Fruit fly (Drosophila melanogaster) whole organism, pupa: Measurements from ENCODE around the gene CG4438.
A peak's percentile ranks its signal among the peaks of the same experiment; 100 is the strongest.

Experiments
- CG10348 ChIP-seq: fragments of 200-800 bp; sonication (Bioruptor generic); IDR thresholded peaks from 2 replicates; pipeline ENCODE4 v1.3.6; 2022; ENCODE audit warnings: missing biosample characterization, missing genetic modification characterization
- CG12605 ChIP-seq: fragments of 200-800 bp; sonication (Bioruptor generic); IDR thresholded peaks from 2 replicates; pipeline ENCODE4 v1.3.6; 2022; ENCODE audit warnings: missing biosample characterization, missing genetic modification characterization
- CG13204 ChIP-seq: fragments of 200-800 bp; sonication (Bioruptor generic); optimal IDR thresholded peaks from 2 replicates; lab custom pipeline; 2018; ENCODE audit warnings: missing biosample characterization, mild to moderate bottlenecking, missing genetic modification characterization, moderate library complexity
- CG14655 ChIP-seq: fragments of 200-800 bp; sonication (Bioruptor generic); optimal IDR thresholded peaks from 3 replicates; lab custom pipeline; 2017; ENCODE audit warnings: mild to moderate bottlenecking, missing biosample characterization, missing genetic modification reagents, missing genetic modification characterization
- CG8301 ChIP-seq: fragments of 200-800 bp; sonication (Bioruptor generic); optimal IDR thresholded peaks from 2 replicates; lab custom pipeline; 2018; ENCODE audit warnings: missing biosample characterization, mild to moderate bottlenecking, missing genetic modification characterization
- CG9948 ChIP-seq: fragments of 200-800 bp; sonication (Bioruptor generic); optimal IDR thresholded peaks from 2 replicates; lab custom pipeline; 2018; ENCODE audit warnings: missing biosample characterization, mild to moderate bottlenecking, missing genetic modification characterization, moderate library complexity
- EcR ChIP-seq: fragments of 200-800 bp; sonication (Bioruptor generic); optimal IDR thresholded peaks from 3 replicates; lab custom pipeline; 2019; ENCODE audit warnings: missing biosample characterization, missing genetic modification characterization, mild to moderate bottlenecking, moderate library complexity, missing genetic modification reagents
- Ets98B ChIP-seq: fragments of 200-800 bp; sonication (Bioruptor generic); IDR thresholded peaks from 2 replicates; pipeline ENCODE4 v1.3.6; 2022; ENCODE audit warnings: missing biosample characterization, missing genetic modification characterization
- Pif1B ChIP-seq: fragments of 200-800 bp; sonication (Bioruptor generic); optimal IDR thresholded peaks from 3 replicates; lab custom pipeline; 2016; ENCODE audit warnings: missing biosample characterization, missing genetic modification characterization
- Snoo ChIP-seq: fragments of 200-800 bp; sonication (Bioruptor generic); optimal IDR thresholded peaks from 3 replicates; lab custom pipeline; 2017; ENCODE audit warnings: missing biosample characterization, mild to moderate bottlenecking, missing genetic modification characterization, inconsistent platforms
- fd96Ca ChIP-seq: fragments of 200-800 bp; sonication (Bioruptor generic); IDR thresholded peaks from 3 replicates; pipeline ENCODE4 v1.3.6; 2022; ENCODE audit warnings: missing biosample characterization, missing genetic modification characterization
- gl ChIP-seq: fragments of 200-800 bp; sonication (Bioruptor generic); optimal IDR thresholded peaks from 2 replicates; lab custom pipeline; 2018; ENCODE audit warnings: missing biosample characterization, mild to moderate bottlenecking, missing genetic modification characterization
- rn ChIP-seq: fragments of 200-800 bp; sonication (Bioruptor generic); IDR thresholded peaks from 2 replicates; pipeline ENCODE4 v1.3.6; 2022; ENCODE audit warnings: missing biosample characterization, missing genetic modification characterization

DNA sequence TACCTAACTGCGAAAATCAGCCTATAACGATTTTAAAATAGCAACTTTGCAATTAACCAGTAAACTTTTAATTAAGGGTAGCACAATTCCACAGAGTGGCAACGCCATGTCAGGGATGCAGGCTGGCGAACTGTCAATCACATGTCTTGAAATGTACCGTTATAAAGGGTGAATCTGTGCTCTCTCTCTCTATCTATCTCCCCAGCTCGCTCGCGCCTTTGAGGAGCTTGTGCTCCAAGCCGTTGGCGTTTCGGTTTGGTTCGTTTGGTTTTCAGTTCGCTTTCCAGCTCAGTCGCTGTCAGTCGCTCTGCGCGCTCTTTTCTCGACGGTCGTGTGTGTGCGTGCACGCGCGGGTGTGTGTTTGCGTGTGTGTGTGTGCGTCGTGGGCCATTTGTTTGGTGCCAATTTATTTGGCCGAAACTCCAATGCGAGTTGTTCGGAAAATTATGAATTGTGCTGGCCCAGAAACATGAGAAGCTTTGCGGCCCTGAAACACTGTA lies 39.5 kb upstream of the CG4438 start, which contains the start of gene numb:
- no peak for TF ChIP-seq gl (tag; lab: Kevin White, UChicago)
- no peak for TF ChIP-seq Pif1B (GFP tag; lab: Kevin White, UChicago)
- no peak for TF ChIP-seq CG12605 (GFP tag; lab: Robert Waterston, UW)
- TF ChIP-seq Snoo: no peak
- no peak for TF ChIP-seq fd96Ca (GFP tag; lab: Robert Waterston, UW)
- no peak for TF ChIP-seq rn (GFP tag; lab: Robert Waterston, UW)
- TF ChIP-seq CG9948 (tag; lab: Kevin White, UChicago): no peak
- TF ChIP-seq CG10348 (GFP tag; lab: Robert Waterston, UW): no peak
- TF ChIP-seq EcR (GFP tag; lab: Kevin White, UChicago): no peak
- TF ChIP-seq Ets98B (GFP tag; lab: Robert Waterston, UW): peak; percentile 45; the same call in 1 of the 2 replicates
- TF ChIP-seq CG13204 (GFP tag; lab: Kevin White, UChicago): no peak
- TF ChIP-seq CG14655 (GFP tag; lab: Kevin White, UChicago): no peak
- no peak for TF ChIP-seq CG8301 (tag; lab: Kevin White, UChicago)
